Worm (Caenorhabditis elegans): ENCODE data around the gene ZK1307.3.

Gene ZK1307.3

ce11 chrII:9611347-9611923, 41.4 kb downstream of the ZK1307.3 start, which contains the start of the genes T15H9.5 and T15H9.4:
Gene T15H9.5 (minus strand): TSS chrII:9611447.
Gene T15H9.4 (plus strand): TSS chrII:9611873.
- no peak for TF ChIP-seq lin-39 (tag; optimal IDR thresholded peaks at IDR 0.05)
- TF ChIP-seq hif-1 (tag; optimal IDR thresholded peaks at IDR 0.05): no peak
- no peak for TF ChIP-seq nhr-77 (tag; optimal IDR thresholded peaks at IDR 0.05)
- no peak for TF ChIP-seq F10B5.3 (tag; optimal IDR thresholded peaks at IDR 0.05)
- no peak for TF ChIP-seq lsy-2 (tag; optimal IDR thresholded peaks at IDR 0.05)
- TF ChIP-seq nhr-76 (tag; optimal IDR thresholded peaks at IDR 0.05): no peak
- no peak for TF ChIP-seq nhr-102 (tag; optimal IDR thresholded peaks at IDR 0.05)
- TF ChIP-seq cey-2 (tag; optimal IDR thresholded peaks at IDR 0.05; ENCODE audit: borderline replicate concordance, insufficient read depth): no peak
- TF ChIP-seq ceh-82 (tag; optimal IDR thresholded peaks at IDR 0.05): no peak
- no peak for TF ChIP-seq jun-1 (tag; optimal IDR thresholded peaks at IDR 0.05)
- no peak for TF ChIP-seq set-16 (GFP tag; IDR thresholded peaks at IDR 0.05)
- TF ChIP-seq F37D6.2 (tag; optimal IDR thresholded peaks at IDR 0.05): no peak

ce11 chrII:9609296-9609695, 43.5 kb downstream of the ZK1307.3 start, which contains the start of gene pap-2:
Gene pap-2 (minus strand): TSS chrII:9609396.
- TF ChIP-seq daf-8 (GFP tag; IDR thresholded peaks at IDR 0.05) (no peak), F49E8.2 (tag; optimal IDR thresholded peaks at IDR 0.05; ENCODE audit: borderline replicate concordance) (no peak), Y48G9A.11 (GFP tag; IDR thresholded peaks at IDR 0.05) (no peak), ztf-7 (tag; optimal IDR thresholded peaks at IDR 0.05) (no peak), mxl-3 (GFP tag; optimal IDR thresholded peaks at IDR 0.05) (no peak), skn-1 (tag; optimal IDR thresholded peaks at IDR 0.05) (no peak)

ce11 chrII:9607137-9607536, 45.7 kb downstream of the ZK1307.3 start:
- TF ChIP-seq ceh-28 (tag; optimal IDR thresholded peaks at IDR 0.05): no peak
- no peak for TF ChIP-seq egl-43 (GFP tag; IDR thresholded peaks at IDR 0.05)
- TF ChIP-seq daf-16 (GFP tag; optimal IDR thresholded peaks at IDR 0.05): no peak
- TF ChIP-seq daf-16 (tag; optimal IDR thresholded peaks at IDR 0.05): peak; percentile 70
- TF ChIP-seq nhr-28 (tag; optimal IDR thresholded peaks at IDR 0.05): peak; percentile 42
- no peak for TF ChIP-seq zfp-2 (tag; optimal IDR thresholded peaks at IDR 0.05)
- TF ChIP-seq dmd-6 (GFP tag; IDR thresholded peaks at IDR 0.05): peak; percentile 15; the same call in 1 of the 2 replicates
- TF ChIP-seq dve-1 (tag; optimal IDR thresholded peaks at IDR 0.05; ENCODE audit: insufficient read depth): peak; percentile 69
- no peak for TF ChIP-seq madf-5 (GFP tag; IDR thresholded peaks at IDR 0.05)
- no peak for TF ChIP-seq duxl-1 (tag; optimal IDR thresholded peaks at IDR 0.05; ENCODE audit: poor library complexity)
- TF ChIP-seq F49E8.2 (tag; optimal IDR thresholded peaks at IDR 0.05; ENCODE audit: borderline replicate concordance): no peak
- TF ChIP-seq zag-1 (tag; optimal IDR thresholded peaks at IDR 0.05): no peak

- TF ChIP-seq ceh-44 (GFP tag; IDR thresholded peaks at IDR 0.05) (no peak), mdl-1 (tag; optimal IDR thresholded peaks at IDR 0.05) (peak in 1 of 2 experiments; percentile 77), hlh-30 (tag; optimal IDR thresholded peaks at IDR 0.05; ENCODE audit: insufficient read depth) (peak; percentile 36), mes-2 (tag; optimal IDR thresholded peaks at IDR 0.05; ENCODE audit: poor library complexity, severe bottlenecking) (no peak), aha-1 (tag) (peak; percentile 94), hif-1 (tag; optimal IDR thresholded peaks at IDR 0.05) (peak; percentile 57 to 97), T20F7.1 (GFP tag; optimal IDR thresholded peaks at IDR 0.05) (peak; percentile 2), dmd-6 (GFP tag; IDR thresholded peaks at IDR 0.05) (peak; percentile 36), hlh-11 (tag; optimal IDR thresholded peaks at IDR 0.05) (peak; percentile 38), daf-16 (GFP tag; optimal IDR thresholded peaks at IDR 0.05) (no peak), daf-16 (tag; optimal IDR thresholded peaks at IDR 0.05) (peak; percentile 63), dve-1 (tag; optimal IDR thresholded peaks at IDR 0.05; ENCODE audit: insufficient read depth) (peak; percentile 67), egl-43 (GFP tag; IDR thresholded peaks at IDR 0.05) (no peak), nhr-11 (tag; optimal IDR thresholded peaks at IDR 0.05) (peak; percentile 59), ceh-20 (GFP tag; IDR thresholded peaks at IDR 0.05) (no peak)
Measured at ce11 chrII:9606485-9607036, 46.3 kb downstream of the ZK1307.3 start.

Measured in whole organism, L4 larva.